Worm (Caenorhabditis elegans) whole organism, L3 larva: ENCODE results near the gene cyp-14A1.
A peak's percentile ranks its signal among the peaks of the same experiment; 100 is the strongest.

Source experiments
- R02D3.7 ChIP-seq: fragments of 150-350 bp; optimal IDR thresholded peaks from 2 replicates; lab custom pipeline; 2014; ENCODE audit warnings: missing biosample characterization, missing genetic modification characterization
- ZK546.5 ChIP-seq: sonication (generic microtip); optimal IDR thresholded peaks from 2 replicates; lab custom pipeline; 2017; ENCODE audit warnings: missing biosample characterization, missing genetic modification characterization
- aly-2 ChIP-seq: fragments of 150-350 bp; optimal IDR thresholded peaks from 2 replicates; lab custom pipeline; 2014; ENCODE audit warnings: missing biosample characterization, missing genetic modification characterization
- ama-1 ChIP-seq: fragments of 150-350 bp; optimal IDR thresholded peaks from 2 replicates; lab custom pipeline; 2018
- ceh-16 ChIP-seq: sonication (generic microtip); optimal IDR thresholded peaks from 2 replicates; lab custom pipeline; 2017; ENCODE audit warnings: missing biosample characterization, missing genetic modification characterization
- ceh-28 ChIP-seq: fragments of 150-350 bp; optimal IDR thresholded peaks from 2 replicates; lab custom pipeline; 2014; ENCODE audit warnings: missing biosample characterization, missing genetic modification reagents, missing genetic modification characterization
- ceh-82 ChIP-seq: fragments of 150-350 bp; optimal IDR thresholded peaks from 2 replicates; lab custom pipeline; 2014; ENCODE audit warnings: missing biosample characterization, missing genetic modification characterization
- ceh-9 ChIP-seq: sonication (generic microtip); optimal IDR thresholded peaks from 2 replicates; lab custom pipeline; 2018; ENCODE audit warnings: missing biosample characterization, missing genetic modification characterization
- daf-12 ChIP-seq: fragments of 150-350 bp; optimal IDR thresholded peaks from 2 replicates; lab custom pipeline; 2014; ENCODE audit warnings: missing biosample characterization, missing genetic modification reagents, missing genetic modification characterization
- egl-27 ChIP-seq: sonication (generic microtip); optimal IDR thresholded peaks from 4 replicates; lab custom pipeline; 2017; ENCODE audit warnings: missing biosample characterization, missing genetic modification reagents, missing genetic modification characterization
- egl-5 ChIP-seq: fragments of 150-350 bp; optimal IDR thresholded peaks from 2 replicates; lab custom pipeline; 2017; ENCODE audit warnings: missing biosample characterization, missing genetic modification reagents, missing genetic modification characterization, inconsistent platforms
- elt-1 ChIP-seq: fragments of 150-350 bp; optimal IDR thresholded peaks from 2 replicates; lab custom pipeline; 2014; ENCODE audit warnings: missing biosample characterization, missing genetic modification characterization
- elt-2 ChIP-seq: sonication (generic microtip); optimal IDR thresholded peaks from 2 replicates; lab custom pipeline; 2016; ENCODE audit warnings: missing genetic modification reagents, mild to moderate bottlenecking, missing genetic modification characterization, missing compliant biosample characterization
- elt-3 ChIP-seq, 3 experiments: fragments of 150-350 bp in 1 of 3; sonication (generic microtip) in 2 of 3; optimal IDR thresholded peaks; 2 replicates in 2 of 3; 4 replicates in 1 of 3; lab custom pipeline; 2014 to 2017; ENCODE audit warnings: missing biosample characterization in 3 of 3, missing genetic modification characterization in 3 of 3
- eor-1 ChIP-seq, 2 experiments: fragments of 150-350 bp; optimal IDR thresholded peaks; 2 replicates each; lab custom pipeline; 2014 to 2018; ENCODE audit warnings: missing biosample characterization in 2 of 2, missing genetic modification characterization in 2 of 2
- fkh-10 ChIP-seq: sonication (generic microtip); optimal IDR thresholded peaks from 2 replicates; lab custom pipeline; 2017; ENCODE audit warnings: missing biosample characterization, missing genetic modification reagents, missing genetic modification characterization
- fkh-2 ChIP-seq: fragments of 150-350 bp; optimal IDR thresholded peaks from 2 replicates; lab custom pipeline; 2014; ENCODE audit warnings: missing biosample characterization, missing genetic modification reagents, missing genetic modification characterization
- fos-1 ChIP-seq: fragments of 150-350 bp; optimal IDR thresholded peaks from 2 replicates; lab custom pipeline; 2014; ENCODE audit warnings: missing biosample characterization, missing genetic modification characterization
- hmg-11 ChIP-seq: sonication (generic microtip); optimal IDR thresholded peaks from 2 replicates; lab custom pipeline; 2016; ENCODE audit warnings: missing genetic modification characterization, missing compliant biosample characterization
- jun-1 ChIP-seq: fragments of 150-350 bp; optimal IDR thresholded peaks from 2 replicates; lab custom pipeline; 2014; ENCODE audit warnings: missing biosample characterization, missing genetic modification reagents, missing genetic modification characterization
- lin-15B ChIP-seq: fragments of 150-350 bp; optimal IDR thresholded peaks from 2 replicates; lab custom pipeline; 2014; ENCODE audit warnings: missing biosample characterization, missing genetic modification characterization
- lin-39 ChIP-seq: fragments of 150-350 bp; optimal IDR thresholded peaks from 2 replicates; lab custom pipeline; 2018; ENCODE audit warnings: missing biosample characterization, missing genetic modification reagents, missing genetic modification characterization
- lsy-12 ChIP-seq: sonication (generic microtip); optimal IDR thresholded peaks from 2 replicates; lab custom pipeline; 2016; ENCODE audit warnings: mild to moderate bottlenecking, missing genetic modification characterization, missing compliant biosample characterization
- mdl-1 ChIP-seq: fragments of 150-350 bp; optimal IDR thresholded peaks from 2 replicates; lab custom pipeline; 2014; ENCODE audit warnings: missing biosample characterization, missing genetic modification characterization
- mml-1 ChIP-seq: fragments of 150-350 bp; sonication (generic microtip); optimal IDR thresholded peaks from 3 replicates; lab custom pipeline; 2014; ENCODE audit warnings: missing biosample characterization, missing genetic modification characterization
- nfya-1 ChIP-seq: sonication (generic microtip); optimal IDR thresholded peaks from 2 replicates; lab custom pipeline; 2017; ENCODE audit warnings: missing genetic modification characterization, mild to moderate bottlenecking, missing compliant biosample characterization, antibody characterized with exemption, moderate library complexity; ENCODE audit not compliant: insufficient read depth
- nhr-11 ChIP-seq: fragments of 150-350 bp; optimal IDR thresholded peaks from 2 replicates; lab custom pipeline; 2014; ENCODE audit warnings: missing biosample characterization, missing genetic modification characterization
- nhr-12 ChIP-seq: fragments of 150-350 bp; optimal IDR thresholded peaks from 2 replicates; lab custom pipeline; 2014; ENCODE audit warnings: missing biosample characterization, missing genetic modification characterization
- nhr-23 ChIP-seq: fragments of 150-350 bp; optimal IDR thresholded peaks from 2 replicates; lab custom pipeline; 2014; ENCODE audit warnings: missing biosample characterization, missing genetic modification reagents, missing genetic modification characterization
- nhr-237 ChIP-seq: fragments of 150-350 bp; optimal IDR thresholded peaks from 2 replicates; lab custom pipeline; 2014; ENCODE audit warnings: missing biosample characterization, missing genetic modification characterization
- nhr-25 ChIP-seq: sonication (generic microtip); optimal IDR thresholded peaks from 2 replicates; lab custom pipeline; 2017; ENCODE audit warnings: missing biosample characterization, missing genetic modification characterization
- nhr-28 ChIP-seq: fragments of 150-350 bp; optimal IDR thresholded peaks from 2 replicates; lab custom pipeline; 2014; ENCODE audit warnings: missing biosample characterization, missing genetic modification characterization
- nhr-43 ChIP-seq: sonication (generic microtip); optimal IDR thresholded peaks from 2 replicates; lab custom pipeline; 2016; ENCODE audit warnings: mild to moderate bottlenecking, missing genetic modification characterization, missing compliant biosample characterization; ENCODE audit not compliant: poor library complexity, severe bottlenecking
- nhr-67 ChIP-seq: fragments of 150-350 bp; optimal IDR thresholded peaks from 2 replicates; lab custom pipeline; 2014; ENCODE audit warnings: missing biosample characterization, missing genetic modification characterization
- nhr-76 ChIP-seq: fragments of 150-350 bp; sonication (generic microtip); optimal IDR thresholded peaks from 5 replicates; lab custom pipeline; 2014; ENCODE audit warnings: missing biosample characterization, missing genetic modification characterization
- nhr-77 ChIP-seq: fragments of 150-350 bp; optimal IDR thresholded peaks from 2 replicates; lab custom pipeline; 2014; ENCODE audit warnings: missing biosample characterization, missing genetic modification characterization
- pha-4 ChIP-seq: fragments of 150-350 bp; optimal IDR thresholded peaks from 2 replicates; lab custom pipeline; 2014; ENCODE audit warnings: missing biosample characterization, missing genetic modification reagents, missing genetic modification characterization
- pqm-1 ChIP-seq: fragments of 150-350 bp; optimal IDR thresholded peaks from 2 replicates; lab custom pipeline; 2017; ENCODE audit warnings: missing biosample characterization, missing genetic modification characterization, inconsistent platforms
- sea-2 ChIP-seq: fragments of 150-350 bp; sonication (generic microtip); optimal IDR thresholded peaks from 4 replicates; lab custom pipeline; 2014; ENCODE audit warnings: missing biosample characterization, missing genetic modification reagents, missing genetic modification characterization
- skn-1 ChIP-seq: fragments of 150-350 bp; optimal IDR thresholded peaks from 2 replicates; lab custom pipeline; 2014; ENCODE audit warnings: missing biosample characterization, missing genetic modification characterization
- snpc-4 ChIP-seq: fragments of 150-350 bp; optimal IDR thresholded peaks from 2 replicates; lab custom pipeline; 2014; ENCODE audit warnings: missing biosample characterization, missing genetic modification characterization
- tbx-2 ChIP-seq: sonication (generic microtip); optimal IDR thresholded peaks from 2 replicates; lab custom pipeline; 2016; ENCODE audit warnings: mild to moderate bottlenecking, missing genetic modification characterization, missing compliant biosample characterization
- unc-39 ChIP-seq: sonication (generic microtip); optimal IDR thresholded peaks from 4 replicates; lab custom pipeline; 2017; ENCODE audit warnings: missing biosample characterization, missing genetic modification characterization
- unc-62 ChIP-seq: fragments of 150-350 bp; sonication (generic microtip); optimal IDR thresholded peaks from 4 replicates; lab custom pipeline; 2014; ENCODE audit warnings: missing biosample characterization, missing genetic modification reagents, missing genetic modification characterization
- zag-1 ChIP-seq: fragments of 150-350 bp; optimal IDR thresholded peaks from 2 replicates; lab custom pipeline; 2014; ENCODE audit warnings: missing biosample characterization, missing genetic modification characterization
- ztf-11 ChIP-seq: fragments of 150-350 bp; optimal IDR thresholded peaks from 2 replicates; lab custom pipeline; 2014; ENCODE audit warnings: missing biosample characterization, missing genetic modification characterization
- ztf-4 ChIP-seq: fragments of 150-350 bp; optimal IDR thresholded peaks from 2 replicates; lab custom pipeline; 2014; ENCODE audit warnings: missing biosample characterization, missing genetic modification characterization

Gene cyp-14A1

ce11 chrX:13251354-13251843, 15.8 kb downstream of the cyp-14A1 start (continued):
- TF ChIP-seq nhr-76 = no peak
- TF ChIP-seq daf-12 (tag; lab: Kevin White, UChicago) = no peak
- TF ChIP-seq zag-1 (tag; lab: Kevin White, UChicago) = no peak

- TF ChIP-seq egl-27 (tag; lab: Kevin White, UChicago) = no peak
- TF ChIP-seq nhr-11 (tag; lab: Kevin White, UChicago) = no peak
- no peak for TF ChIP-seq ceh-28
- TF ChIP-seq lin-15B = no peak
- no peak for TF ChIP-seq elt-3 (tag; optimal IDR thresholded peaks at IDR 0.05; lab: Kevin White, UChicago)
- TF ChIP-seq hmg-11 (tag; lab: Kevin White, UChicago) = no peak
- peak; percentile 34 for TF ChIP-seq nfya-1 (tag; lab: Kevin White, UChicago)
- peak; percentile 72 for TF ChIP-seq nhr-23 (tag; lab: Kevin White, UChicago)
- peak; percentile 82 for TF ChIP-seq nhr-25 (tag; lab: Kevin White, UChicago)
- no peak for TF ChIP-seq skn-1
- no peak for TF ChIP-seq tbx-2 (tag; lab: Kevin White, UChicago)
- no peak for TF ChIP-seq fkh-2 (tag; lab: Kevin White, UChicago)
- no peak for TF ChIP-seq ZK546.5 (tag; lab: Kevin White, UChicago)
- TF ChIP-seq nhr-67 (tag; lab: Kevin White, UChicago) = no peak
- no peak for TF ChIP-seq lsy-12 (tag; lab: Kevin White, UChicago)
- TF ChIP-seq unc-62 (GFP tag; lab: Kevin White, UChicago) = no peak
- no peak for TF ChIP-seq nhr-28
- TF ChIP-seq R02D3.7 (tag; lab: Kevin White, UChicago) = no peak
- no peak for TF ChIP-seq ztf-11
- no peak for TF ChIP-seq eor-1 (tag; optimal IDR thresholded peaks at IDR 0.05; lab: Kevin White, UChicago)
- TF ChIP-seq nhr-12 (tag; lab: Kevin White, UChicago) = no peak
- TF ChIP-seq snpc-4 (tag; lab: Kevin White, UChicago) = peak; percentile 5
- TF ChIP-seq ceh-16 (tag; lab: Kevin White, UChicago) = no peak
- peak; percentile 36 for TF ChIP-seq fos-1 (tag; lab: Kevin White, UChicago)
- TF ChIP-seq nhr-237 (tag; lab: Kevin White, UChicago) = no peak
- no peak for TF ChIP-seq sea-2 (GFP tag; lab: Kevin White, UChicago)
- TF ChIP-seq pqm-1 (tag; lab: Kevin White, UChicago) = peak; percentile 80
- no peak for TF ChIP-seq ceh-9 (tag; lab: Kevin White, UChicago)
- TF ChIP-seq lin-39 = no peak
- no peak for TF ChIP-seq ceh-82 (tag; lab: Kevin White, UChicago)
- TF ChIP-seq daf-12 (tag; lab: Kevin White, UChicago) = no peak
- TF ChIP-seq ama-1 (lab: Kevin White, UChicago) = no peak
- TF ChIP-seq aly-2 = no peak
- TF ChIP-seq fkh-10 = no peak
- TF ChIP-seq elt-2 = peak; percentile 79
- no peak for TF ChIP-seq jun-1 (tag; lab: Kevin White, UChicago)
- peak; percentile 92 for TF ChIP-seq pha-4 (tag; lab: Kevin White, UChicago)
- TF ChIP-seq nhr-76 = no peak
- TF ChIP-seq elt-1 (tag; lab: Kevin White, UChicago) = no peak
- TF ChIP-seq unc-39 = no peak
- no peak for TF ChIP-seq ztf-4 (tag; lab: Kevin White, UChicago)
- TF ChIP-seq nhr-43 (tag; lab: Kevin White, UChicago) = peak; percentile 55
- no peak for TF ChIP-seq egl-5 (tag; lab: Kevin White, UChicago)
- peak; percentile 56 for TF ChIP-seq mdl-1 (tag; lab: Kevin White, UChicago)
- TF ChIP-seq nhr-77 = no peak
- no peak for TF ChIP-seq mml-1 (tag; lab: Kevin White, UChicago)
- no peak for TF ChIP-seq zag-1 (tag; lab: Kevin White, UChicago)
- TF ChIP-seq, all 47 proteins: peak for 10
Observed at ce11 chrX:13250163-13250562, 17.0 kb downstream of the cyp-14A1 start.
